Worm (Caenorhabditis elegans) whole organism, L4 larva: ENCODE results near the gene F19G12.1.
"Not testable (repeated sequence)": the region's sequence is repeated elsewhere in the genome, so short reads cannot be mapped to it uniquely, and the experiment has no call there.

Experiments
- F10B5.3 ChIP-seq: sonication (generic microtip); optimal IDR thresholded peaks from 2 replicates; lab custom pipeline; 2016; ENCODE audit warnings: mild to moderate bottlenecking, missing genetic modification characterization, missing compliant biosample characterization
- R02D3.7 ChIP-seq: fragments of 150-350 bp; sonication (generic microtip); optimal IDR thresholded peaks from 3 replicates; lab custom pipeline; 2014; ENCODE audit warnings: missing biosample characterization, missing genetic modification characterization
- Y48G9A.11 ChIP-seq: fragments of 200-800 bp; sonication (Bioruptor generic); IDR thresholded peaks from 2 replicates; pipeline ENCODE4 v1.3.6; 2022; ENCODE audit warnings: missing genetic modification reagents, missing genetic modification characterization, missing compliant biosample characterization
- ama-1 ChIP-seq: fragments of 150-350 bp; optimal IDR thresholded peaks from 2 replicates; lab custom pipeline; 2014; ENCODE audit warnings: inconsistent platforms, mixed read lengths
- dpl-1 ChIP-seq: fragments of 150-350 bp; optimal IDR thresholded peaks from 2 replicates; lab custom pipeline; 2014; ENCODE audit warnings: missing biosample characterization, missing genetic modification reagents, missing genetic modification characterization
- jun-1 ChIP-seq: fragments of 150-350 bp; optimal IDR thresholded peaks from 2 replicates; lab custom pipeline; 2014; ENCODE audit warnings: missing biosample characterization, missing genetic modification reagents, missing genetic modification characterization
- lin-13 ChIP-seq: fragments of 150-350 bp; optimal IDR thresholded peaks from 2 replicates; lab custom pipeline; 2014; ENCODE audit warnings: missing biosample characterization, missing genetic modification reagents, missing genetic modification characterization
- lin-39 ChIP-seq: fragments of 150-350 bp; optimal IDR thresholded peaks from 2 replicates; lab custom pipeline; 2014; ENCODE audit warnings: missing biosample characterization, missing genetic modification reagents, missing genetic modification characterization
- mdl-1 ChIP-seq, 2 experiments: fragments of 150-350 bp in 1 of 2; sonication (generic microtip) in 1 of 2; optimal IDR thresholded peaks; 2 replicates each; lab custom pipeline; 2014 to 2017; ENCODE audit warnings: missing biosample characterization in 2 of 2, missing genetic modification characterization in 2 of 2
- nhr-11 ChIP-seq: fragments of 150-350 bp; optimal IDR thresholded peaks from 2 replicates; lab custom pipeline; 2014; ENCODE audit warnings: missing biosample characterization, missing genetic modification characterization
- nhr-28 ChIP-seq: fragments of 150-350 bp; optimal IDR thresholded peaks from 2 replicates; lab custom pipeline; 2014; ENCODE audit warnings: missing biosample characterization, missing genetic modification characterization
- nhr-76 ChIP-seq: fragments of 150-350 bp; optimal IDR thresholded peaks from 2 replicates; lab custom pipeline; 2014; ENCODE audit warnings: missing biosample characterization, missing genetic modification characterization
- skn-1 ChIP-seq: fragments of 150-350 bp; optimal IDR thresholded peaks from 2 replicates; lab custom pipeline; 2014; ENCODE audit warnings: missing biosample characterization, missing genetic modification characterization

- TF ChIP-seq jun-1; nhr-76 (tag; lab: Kevin White, UChicago); lin-39; skn-1 (tag; lab: Kevin White, UChicago); dpl-1 (GFP tag; lab: Kevin White, UChicago); ama-1 (lab: Kevin White, UChicago); nhr-11 (tag; lab: Kevin White, UChicago); lin-13; Y48G9A.11 (GFP tag; lab: Robert Waterston, UW); mdl-1 (tag; optimal IDR thresholded peaks at IDR 0.05; lab: Kevin White, UChicago); F10B5.3 (tag; lab: Kevin White, UChicago); R02D3.7 (tag; lab: Kevin White, UChicago): not testable (repeated sequence)
- TF ChIP-seq nhr-28: peak; percentile 21
Measured at ce11 chrX:1422221-1422620, 8.6 kb upstream of the F19G12.1 start.
